Fruit fly (Drosophila melanogaster) whole organism, embryonic: ENCODE measurements around the gene Ids.
A peak's percentile ranks its signal among the peaks of the same experiment; 100 is the strongest.

Experiments used
- Atf6 ChIP-seq: fragments of 200-800 bp; sonication (Bioruptor generic); IDR thresholded peaks from 2 replicates; pipeline ENCODE4 v1.3.6; 2022; ENCODE audit warnings: missing biosample characterization, missing genetic modification characterization
- CG13123 ChIP-seq: fragments of 200-800 bp; sonication (Bioruptor generic); optimal IDR thresholded peaks from 2 replicates; lab custom pipeline; 2016; ENCODE audit warnings: missing biosample characterization, missing genetic modification characterization
- CG13287 ChIP-seq: fragments of 200-800 bp; sonication (Bioruptor generic); IDR thresholded peaks from 2 replicates; pipeline ENCODE4 v1.3.6; 2022; ENCODE audit warnings: missing biosample characterization, missing genetic modification characterization; ENCODE audit not compliant: partially characterized antibody
- CG14050 ChIP-seq: fragments of 200-800 bp; sonication (Bioruptor generic); IDR thresholded peaks from 3 replicates; pipeline ENCODE4 v1.3.6; 2022; ENCODE audit warnings: missing biosample characterization, missing genetic modification characterization
- CG14710 ChIP-seq: fragments of 200-800 bp; sonication (Bioruptor generic); optimal IDR thresholded peaks from 3 replicates; lab custom pipeline; 2019; ENCODE audit warnings: missing biosample characterization, mild to moderate bottlenecking, missing genetic modification characterization, moderate library complexity
- CG15696 ChIP-seq: fragments of 200-800 bp; sonication (Bioruptor generic); optimal IDR thresholded peaks from 2 replicates; lab custom pipeline; 2019; ENCODE audit warnings: missing biosample characterization, mild to moderate bottlenecking, missing genetic modification characterization, moderate library complexity
- CG17612 ChIP-seq: fragments of 200-800 bp; sonication (Bioruptor generic); IDR thresholded peaks from 2 replicates; pipeline ENCODE4 v1.3.6; 2022; ENCODE audit warnings: missing biosample characterization, missing genetic modification characterization
- CG1832 ChIP-seq: fragments of 200-800 bp; sonication (Bioruptor generic); optimal IDR thresholded peaks from 2 replicates; lab custom pipeline; 2017; ENCODE audit warnings: missing biosample characterization, mild to moderate bottlenecking, missing genetic modification characterization, inconsistent platforms
- CG18599 ChIP-seq: fragments of 200-800 bp; sonication (Bioruptor generic); optimal IDR thresholded peaks from 3 replicates; lab custom pipeline; 2017; ENCODE audit warnings: missing biosample characterization, missing genetic modification characterization, mild to moderate bottlenecking, moderate library complexity, missing genetic modification reagents
- CG31224 ChIP-seq: fragments of 200-800 bp; sonication (Bioruptor generic); IDR thresholded peaks from 2 replicates; pipeline ENCODE4 v1.3.6; 2022; ENCODE audit warnings: missing biosample characterization, missing genetic modification characterization
- CG33213 ChIP-seq: fragments of 200-800 bp; sonication (Bioruptor generic); optimal IDR thresholded peaks from 3 replicates; lab custom pipeline; 2016; ENCODE audit warnings: missing biosample characterization, missing genetic modification characterization
- CG42726 ChIP-seq: fragments of 200-800 bp; sonication (Bioruptor generic); IDR thresholded peaks from 2 replicates; pipeline ENCODE4 v1.3.6; 2022; ENCODE audit warnings: missing biosample characterization, missing genetic modification characterization; ENCODE audit not compliant: partially characterized antibody
- CG5245 ChIP-seq: fragments of 200-800 bp; sonication (Bioruptor generic); optimal IDR thresholded peaks from 3 replicates; lab custom pipeline; 2016; ENCODE audit warnings: missing biosample characterization, missing genetic modification characterization
- CG6791 ChIP-seq: fragments of 200-800 bp; sonication (Bioruptor generic); IDR thresholded peaks from 3 replicates; pipeline ENCODE4 v1.3.6; 2022; ENCODE audit warnings: missing biosample characterization, missing genetic modification characterization; ENCODE audit not compliant: partially characterized antibody
- CG7839 ChIP-seq: fragments of 200-800 bp; sonication (Bioruptor generic); optimal IDR thresholded peaks from 3 replicates; lab custom pipeline; 2018; ENCODE audit warnings: missing biosample characterization, mild to moderate bottlenecking, missing genetic modification characterization, moderate library complexity
- CG8944 ChIP-seq: fragments of 200-800 bp; sonication (Bioruptor generic); optimal IDR thresholded peaks from 3 replicates; lab custom pipeline; 2016; ENCODE audit warnings: missing biosample characterization, missing genetic modification characterization
- CrebB ChIP-seq: fragments of 200-800 bp; sonication (Bioruptor generic); optimal IDR thresholded peaks from 3 replicates; lab custom pipeline; 2018; ENCODE audit warnings: missing biosample characterization, mild to moderate bottlenecking, missing genetic modification characterization
- D ChIP-seq, 2 experiments: fragments of 200-800 bp in 1 of 2; fragments of >200 bp in 1 of 2; sonication (Bioruptor generic) in 1 of 2; optimal IDR thresholded peaks; 2 replicates in 1 of 2; 3 replicates in 1 of 2; lab custom pipeline; 2017; ENCODE audit warnings: mild to moderate bottlenecking in 1 of 2, missing biosample characterization in 1 of 2, missing genetic modification characterization in 1 of 2, missing genetic modification reagents in 1 of 2
- E2f1 ChIP-seq: fragments of 200-800 bp; sonication (Bioruptor generic); IDR thresholded peaks from 2 replicates; pipeline ENCODE4 v1.3.6; 2022; ENCODE audit warnings: missing biosample characterization, missing genetic modification characterization
- Fer1 ChIP-seq: fragments of 200-800 bp; sonication (Bioruptor generic); optimal IDR thresholded peaks from 2 replicates; lab custom pipeline; 2017; ENCODE audit warnings: missing biosample characterization, mild to moderate bottlenecking, missing genetic modification characterization
- Gsc ChIP-seq: fragments of 200-800 bp; sonication (Bioruptor generic); IDR thresholded peaks from 2 replicates; pipeline ENCODE4 v1.3.6; 2022; ENCODE audit warnings: missing biosample characterization, missing genetic modification characterization
- H15 ChIP-seq: fragments of 200-800 bp; sonication (Bioruptor generic); IDR thresholded peaks from 3 replicates; pipeline ENCODE4 v1.3.6; 2022; ENCODE audit warnings: missing biosample characterization, missing genetic modification characterization
- HLH3B ChIP-seq: fragments of 200-800 bp; sonication (Bioruptor generic); IDR thresholded peaks from 2 replicates; pipeline ENCODE4 v1.3.6; 2022; ENCODE audit warnings: missing biosample characterization, missing genetic modification characterization
- Hmx ChIP-seq: fragments of 200-800 bp; sonication (Bioruptor generic); optimal IDR thresholded peaks from 2 replicates; lab custom pipeline; 2016; ENCODE audit warnings: missing biosample characterization, missing genetic modification characterization
- Hr3 ChIP-seq: fragments of 200-800 bp; sonication (Bioruptor generic); optimal IDR thresholded peaks from 3 replicates; lab custom pipeline; 2016; ENCODE audit warnings: missing biosample characterization, missing genetic modification characterization
- Myb ChIP-seq: fragments of 200-800 bp; sonication (Bioruptor generic); optimal IDR thresholded peaks from 2 replicates; lab custom pipeline; 2016; ENCODE audit warnings: missing biosample characterization, missing genetic modification characterization
- Oli ChIP-seq: fragments of 200-800 bp; sonication (Bioruptor generic); optimal IDR thresholded peaks from 2 replicates; lab custom pipeline; 2018; ENCODE audit warnings: missing biosample characterization, mild to moderate bottlenecking, missing genetic modification characterization, moderate library complexity
- Ptx1 ChIP-seq: fragments of 200-800 bp; sonication (Bioruptor generic); IDR thresholded peaks from 2 replicates; pipeline ENCODE4 v1.3.6; 2022; ENCODE audit warnings: missing biosample characterization, missing genetic modification characterization
- TFAM ChIP-seq: fragments of 200-800 bp; sonication (Bioruptor generic); optimal IDR thresholded peaks from 2 replicates; lab custom pipeline; 2017; ENCODE audit warnings: missing biosample characterization, missing genetic modification characterization, inconsistent platforms
- bowl ChIP-seq: fragments of 200-800 bp; sonication (Bioruptor generic); IDR thresholded peaks from 2 replicates; pipeline ENCODE4 v1.3.6; 2022; ENCODE audit warnings: missing biosample characterization, missing genetic modification characterization
- chn ChIP-seq: fragments of 200-800 bp; sonication (Bioruptor generic); optimal IDR thresholded peaks from 2 replicates; lab custom pipeline; 2016; ENCODE audit warnings: missing biosample characterization, missing genetic modification characterization
- crp ChIP-seq, 2 experiments: fragments of 200-800 bp; sonication (Bioruptor generic); optimal IDR thresholded peaks; 2 replicates in 1 of 2; 3 replicates in 1 of 2; lab custom pipeline; 2017; ENCODE audit warnings: missing biosample characterization in 2 of 2, missing genetic modification characterization in 2 of 2, mild to moderate bottlenecking in 1 of 2, moderate library complexity in 1 of 2
- fd96Cb ChIP-seq: fragments of 200-800 bp; sonication (Bioruptor generic); optimal IDR thresholded peaks from 2 replicates; lab custom pipeline; 2018; ENCODE audit warnings: missing biosample characterization, mild to moderate bottlenecking, missing genetic modification characterization, moderate library complexity
- fu2 ChIP-seq: fragments of 200-800 bp; sonication (Bioruptor generic); optimal IDR thresholded peaks from 2 replicates; lab custom pipeline; 2016; ENCODE audit warnings: missing biosample characterization, missing genetic modification characterization
- gcm ChIP-seq: fragments of 200-800 bp; sonication (Bioruptor generic); optimal IDR thresholded peaks from 2 replicates; lab custom pipeline; 2019; ENCODE audit warnings: missing biosample characterization, mild to moderate bottlenecking, missing genetic modification characterization, moderate library complexity
- gem ChIP-seq: fragments of 200-800 bp; sonication (Bioruptor generic); optimal IDR thresholded peaks from 2 replicates; lab custom pipeline; 2019; ENCODE audit warnings: missing biosample characterization, mild to moderate bottlenecking, missing genetic modification characterization, moderate library complexity
- jigr1 ChIP-seq: fragments of 200-800 bp; sonication (Bioruptor generic); IDR thresholded peaks from 3 replicates; pipeline ENCODE4 v1.3.6; 2022; ENCODE audit warnings: missing biosample characterization, missing genetic modification characterization
- kay ChIP-seq: fragments of 200-800 bp; sonication (Bioruptor generic); optimal IDR thresholded peaks from 2 replicates; lab custom pipeline; 2016; ENCODE audit warnings: missing biosample characterization, missing genetic modification characterization
- ken ChIP-seq: fragments of 200-800 bp; sonication (Bioruptor generic); IDR thresholded peaks from 3 replicates; pipeline ENCODE4 v1.3.6; 2022; ENCODE audit warnings: missing biosample characterization, missing genetic modification characterization
- lab ChIP-seq: fragments of 200-800 bp; sonication (Bioruptor generic); optimal IDR thresholded peaks from 3 replicates; lab custom pipeline; 2017; ENCODE audit warnings: missing biosample characterization, missing genetic modification characterization, mild to moderate bottlenecking, moderate library complexity, missing genetic modification reagents
- lbe ChIP-seq: fragments of 200-800 bp; sonication (Bioruptor generic); optimal IDR thresholded peaks from 2 replicates; lab custom pipeline; 2016; ENCODE audit warnings: missing biosample characterization, mild to moderate bottlenecking, missing genetic modification characterization
- p53 ChIP-seq: fragments of 200-800 bp; sonication (Bioruptor generic); optimal IDR thresholded peaks from 2 replicates; lab custom pipeline; 2016; ENCODE audit warnings: missing biosample characterization, missing genetic modification characterization
- pan ChIP-seq, 4 experiments: fragments of >200 bp in 3 of 4; fragments of 200-800 bp in 1 of 4; sonication (Bioruptor generic) in 1 of 4; optimal IDR thresholded peaks in 3 of 4; IDR thresholded peaks in 1 of 4; 2 replicates each; pipeline versions ENCODE4 v1.3.6 to Lab custom; 2017 to 2022; ENCODE audit warnings: missing biosample characterization in 2 of 4, missing genetic modification characterization in 2 of 4, mixed read lengths in 1 of 4
- schlank ChIP-seq: fragments of 200-800 bp; sonication (Bioruptor generic); optimal IDR thresholded peaks from 2 replicates; lab custom pipeline; 2018; ENCODE audit warnings: missing biosample characterization, mild to moderate bottlenecking, missing genetic modification characterization
- stc ChIP-seq: fragments of 200-800 bp; sonication (Bioruptor generic); IDR thresholded peaks from 2 replicates; pipeline ENCODE4 v1.3.6; 2022; ENCODE audit warnings: missing biosample characterization, missing genetic modification characterization
- sug ChIP-seq: fragments of 200-800 bp; optimal IDR thresholded peaks from 2 replicates; lab custom pipeline; 2019; ENCODE audit warnings: missing biosample characterization, mild to moderate bottlenecking, missing genetic modification characterization, moderate library complexity
- tna ChIP-seq: fragments of 200-800 bp; sonication (Bioruptor generic); IDR thresholded peaks from 2 replicates; pipeline ENCODE4 v1.3.6; 2022; ENCODE audit warnings: missing biosample characterization, missing genetic modification characterization; ENCODE audit not compliant: partially characterized antibody
- wdn ChIP-seq: fragments of 200-800 bp; sonication (Bioruptor generic); IDR thresholded peaks from 2 replicates; pipeline ENCODE4 v1.3.6; 2022; ENCODE audit warnings: missing biosample characterization, missing genetic modification characterization
- wor ChIP-seq: fragments of 200-800 bp; sonication (Bioruptor generic); IDR thresholded peaks from 2 replicates; pipeline ENCODE4 v1.3.6; 2022; ENCODE audit warnings: missing biosample characterization, missing genetic modification characterization
- zen2 ChIP-seq: fragments of 200-800 bp; sonication (Bioruptor generic); IDR thresholded peaks from 3 replicates; pipeline ENCODE4 v1.3.6; 2022; ENCODE audit warnings: missing biosample characterization, missing genetic modification characterization; ENCODE audit not compliant: partially characterized antibody

Gene Ids

dm6 chr3L:3420237-3420643, 42.2 kb downstream of the Ids start (continued):
- no peak for TF ChIP-seq Oli
- TF ChIP-seq Myb (GFP tag; lab: Kevin White, UChicago) = no peak
- no peak for TF ChIP-seq CG8944
- no peak for TF ChIP-seq Hr3 (GFP tag; lab: Kevin White, UChicago)
- no peak for TF ChIP-seq CG17612 (GFP tag; lab: Robert Waterston, UW)
- no peak for TF ChIP-seq schlank
- no peak for TF ChIP-seq CG1832 (GFP tag; lab: Kevin White, UChicago)
- TF ChIP-seq jigr1 = no peak
- no peak for TF ChIP-seq H15 (GFP tag; lab: Robert Waterston, UW)
- no peak for TF ChIP-seq chn (GFP tag; lab: Kevin White, UChicago)
- no peak for TF ChIP-seq gcm (GFP tag; lab: Kevin White, UChicago)
- no peak for TF ChIP-seq Fer1 (GFP tag; lab: Kevin White, UChicago)
- TF ChIP-seq tna (GFP tag; lab: Robert Waterston, UW) = no peak
- TF ChIP-seq CG6791 (GFP tag; lab: Robert Waterston, UW) = 0 out of 3 replicates have a peak, but pooled peaks have one; percentile 23
- no peak for TF ChIP-seq CG14050 (GFP tag; lab: Robert Waterston, UW)
- TF ChIP-seq lbe = peak; percentile 51
- no peak for TF ChIP-seq lab (GFP tag; lab: Kevin White, UChicago)
- no peak for TF ChIP-seq D (optimal IDR thresholded peaks at IDR 0.05; lab: Kevin White, UChicago)
- TF ChIP-seq D (GFP tag; optimal IDR thresholded peaks at IDR 0.05; lab: Kevin White, UChicago) = no peak
- no peak for TF ChIP-seq p53
- no peak for TF ChIP-seq kay
- no peak for TF ChIP-seq E2f1 (GFP tag; lab: Robert Waterston, UW)
- TF ChIP-seq CG13123 (GFP tag; lab: Kevin White, UChicago) = no peak
- TF ChIP-seq CG13287 (GFP tag; lab: Robert Waterston, UW) = peak; percentile 37; the same call in 1 of the 2 replicates
- no peak for TF ChIP-seq CrebB (tag; lab: Kevin White, UChicago)
- no peak for TF ChIP-seq fu2 (GFP tag; lab: Kevin White, UChicago)
- no peak for TF ChIP-seq Gsc (GFP tag; lab: Robert Waterston, UW)
- TF ChIP-seq Ptx1 (GFP tag; lab: Robert Waterston, UW) = no peak
- TF ChIP-seq CG7839 (tag; lab: Kevin White, UChicago) = no peak
- no peak for TF ChIP-seq CG42726
- TF ChIP-seq fd96Cb = no peak
- TF ChIP-seq bowl = no peak
- no peak for TF ChIP-seq CG33213 (GFP tag; lab: Kevin White, UChicago)
- TF ChIP-seq CG18599 = no peak
- no peak for TF ChIP-seq CG5245 (GFP tag; lab: Kevin White, UChicago)
- TF ChIP-seq CG31224 (GFP tag; lab: Robert Waterston, UW) = no peak
- no peak for TF ChIP-seq stc (GFP tag; lab: Robert Waterston, UW)
- no peak for TF ChIP-seq Hmx (GFP tag; lab: Kevin White, UChicago)
- TF ChIP-seq pan (optimal IDR thresholded peaks at IDR 0.05; lab: Kevin White, UChicago) = no peak
- no peak for TF ChIP-seq pan (GFP tag; optimal IDR thresholded peaks at IDR 0.05 in 1 of 2, IDR thresholded peaks at IDR 0.05 in 1 of 2)
- TF ChIP-seq sug (tag; lab: Kevin White, UChicago) = peak; percentile 36
- TF ChIP-seq zen2 (GFP tag; lab: Robert Waterston, UW) = no peak
- TF ChIP-seq HLH3B (GFP tag; lab: Robert Waterston, UW) = no peak
- no peak for TF ChIP-seq ken
- TF ChIP-seq gem (tag; lab: Kevin White, UChicago) = no peak
- no peak for TF ChIP-seq wor
- no peak for TF ChIP-seq CG14710
- TF ChIP-seq CG15696 (tag; lab: Kevin White, UChicago) = no peak
- TF ChIP-seq crp (GFP tag; optimal IDR thresholded peaks at IDR 0.05; lab: Kevin White, UChicago) = no peak
- 0 out of 2 replicates have a peak, but pooled peaks have one; percentile 16 for TF ChIP-seq Atf6 (GFP tag; lab: Robert Waterston, UW)
- no peak for TF ChIP-seq TFAM (GFP tag; lab: Kevin White, UChicago)
- TF ChIP-seq wdn (GFP tag; lab: Robert Waterston, UW) = no peak
